Worm (Caenorhabditis elegans) whole organism, midembryonic: ENCODE data around the gene glr-4.

Source experiments
- T22C8.4 ChIP-seq: fragments of 200-800 bp; sonication (Bioruptor generic); IDR thresholded peaks from 2 replicates; pipeline ENCODE4 v1.3.6; 2022; ENCODE audit warnings: missing genetic modification characterization, missing compliant biosample characterization
- cog-1 ChIP-seq: sonication (generic microtip); optimal IDR thresholded peaks from 2 replicates; lab custom pipeline; 2016; ENCODE audit warnings: missing genetic modification characterization, missing compliant biosample characterization
- flt-1 ChIP-seq: fragments of 200-800 bp; sonication (Bioruptor generic); IDR thresholded peaks from 2 replicates; pipeline ENCODE4 v1.3.6; 2022; ENCODE audit warnings: missing genetic modification characterization, missing compliant biosample characterization
- klf-2 ChIP-seq: fragments of 200-800 bp; sonication (Bioruptor generic); conservative IDR thresholded peaks from 2 replicates; pipeline ENCODE4 v1.3.6; 2022; ENCODE audit warnings: missing genetic modification reagents, missing genetic modification characterization, missing compliant biosample characterization
- med-1 ChIP-seq: sonication (generic microtip); optimal IDR thresholded peaks from 2 replicates; lab custom pipeline; 2017; ENCODE audit warnings: missing genetic modification characterization, mild to moderate bottlenecking, missing compliant biosample characterization, antibody characterized with exemption, missing genetic modification reagents; ENCODE audit not compliant: insufficient read depth
- ref-1 ChIP-seq: fragments of 200-800 bp; sonication (Bioruptor generic); conservative IDR thresholded peaks from 2 replicates; pipeline ENCODE4 v1.3.6; 2022; ENCODE audit warnings: missing genetic modification reagents, missing genetic modification characterization, missing compliant biosample characterization
- tab-1 ChIP-seq: fragments of 200-800 bp; sonication (Bioruptor generic); IDR thresholded peaks from 2 replicates; pipeline ENCODE4 v1.3.6; 2022; ENCODE audit warnings: missing genetic modification characterization, missing compliant biosample characterization
- ztf-23 ChIP-seq: fragments of 200-800 bp; sonication (Bioruptor generic); IDR thresholded peaks from 2 replicates; pipeline ENCODE4 v1.3.6; 2022; ENCODE audit warnings: missing genetic modification reagents, missing genetic modification characterization, missing compliant biosample characterization
- ztf-29 ChIP-seq: fragments of 200-800 bp; sonication (Bioruptor generic); IDR thresholded peaks from 2 replicates; pipeline ENCODE4 v1.3.6; 2022; ENCODE audit warnings: missing genetic modification reagents, missing genetic modification characterization, missing compliant biosample characterization

glr-4 gene

ce11 chrII:7810869-7811543, 16.9 kb upstream of the glr-4 start, which contains the start of gene cki-1:
cki-1 (plus strand) TSS chrII:7811240.
- TF ChIP-seq klf-2 (GFP tag; lab: Robert Waterston, UW) (no peak), ztf-23 (GFP tag; lab: Robert Waterston, UW) (peak; percentile 61; the same call in 1 of the 2 replicates), flt-1 (GFP tag; lab: Robert Waterston, UW) (peak; percentile 58), cog-1 (tag; lab: Kevin White, UChicago) (no peak), tab-1 (GFP tag; lab: Robert Waterston, UW) (0 out of 2 replicates have a peak, but pooled peaks have one; percentile 48)

- TF ChIP-seq tab-1 (GFP tag; lab: Robert Waterston, UW), result no peak
- no peak for TF ChIP-seq ref-1
- TF ChIP-seq flt-1 (GFP tag; lab: Robert Waterston, UW), result no peak
- TF ChIP-seq med-1 (GFP tag; lab: Kevin White, UChicago), result no peak
- TF ChIP-seq T22C8.4 (GFP tag; lab: Robert Waterston, UW), result no peak
- no peak for TF ChIP-seq ztf-29 (GFP tag; lab: Robert Waterston, UW)
- TF ChIP-seq cog-1 (tag; lab: Kevin White, UChicago), result no peak
- no peak for TF ChIP-seq ztf-23 (GFP tag; lab: Robert Waterston, UW)
- no peak for TF ChIP-seq klf-2 (GFP tag; lab: Robert Waterston, UW)
These were observed 16.2 kb upstream of the glr-4 start for ce11 chrII:7810162-7810868.

DNA sequence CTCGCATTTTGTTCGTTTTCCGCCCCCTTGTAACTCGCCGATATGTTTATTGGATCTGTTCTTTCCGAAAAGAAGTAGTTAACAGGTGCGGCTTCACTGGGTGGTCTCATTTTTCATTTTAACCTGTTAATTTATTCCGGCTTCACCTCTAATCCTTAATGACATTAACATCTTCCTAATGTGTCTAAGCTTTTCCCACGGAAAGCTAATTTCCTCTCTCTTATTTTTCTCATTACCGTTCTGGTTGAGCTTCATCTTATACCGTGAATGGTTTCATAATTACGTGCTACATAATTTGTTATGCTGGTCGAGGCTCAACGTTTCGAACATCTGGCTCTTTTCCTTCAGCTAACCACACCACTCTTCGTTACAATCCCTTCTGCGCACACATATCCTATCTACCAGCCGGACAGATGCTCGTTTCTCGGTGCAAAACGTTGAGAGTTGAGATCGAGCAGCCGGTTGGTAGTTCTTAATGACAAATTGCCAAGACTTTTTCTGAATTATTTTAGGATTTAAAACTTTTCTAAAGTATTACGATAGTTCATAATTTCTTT, 15.3 kb upstream of the glr-4 start:
- TF ChIP-seq T22C8.4 (GFP tag; lab: Robert Waterston, UW) (no peak), cog-1 (tag; lab: Kevin White, UChicago) (peak; percentile 85)

ce11 chrII:7808950-7809349, 14.8 kb upstream of the glr-4 start:
- no peak for TF ChIP-seq flt-1 (GFP tag; lab: Robert Waterston, UW)
- no peak for TF ChIP-seq ref-1
- TF ChIP-seq cog-1 (tag; lab: Kevin White, UChicago), result no peak
- no peak for TF ChIP-seq tab-1 (GFP tag; lab: Robert Waterston, UW)
- no peak for TF ChIP-seq klf-2 (GFP tag; lab: Robert Waterston, UW)
- TF ChIP-seq ztf-29 (GFP tag; lab: Robert Waterston, UW), result no peak
- TF ChIP-seq ztf-23 (GFP tag; lab: Robert Waterston, UW), result no peak
- TF ChIP-seq med-1 (GFP tag; lab: Kevin White, UChicago), result no peak
- no peak for TF ChIP-seq T22C8.4 (GFP tag; lab: Robert Waterston, UW)

DNA sequence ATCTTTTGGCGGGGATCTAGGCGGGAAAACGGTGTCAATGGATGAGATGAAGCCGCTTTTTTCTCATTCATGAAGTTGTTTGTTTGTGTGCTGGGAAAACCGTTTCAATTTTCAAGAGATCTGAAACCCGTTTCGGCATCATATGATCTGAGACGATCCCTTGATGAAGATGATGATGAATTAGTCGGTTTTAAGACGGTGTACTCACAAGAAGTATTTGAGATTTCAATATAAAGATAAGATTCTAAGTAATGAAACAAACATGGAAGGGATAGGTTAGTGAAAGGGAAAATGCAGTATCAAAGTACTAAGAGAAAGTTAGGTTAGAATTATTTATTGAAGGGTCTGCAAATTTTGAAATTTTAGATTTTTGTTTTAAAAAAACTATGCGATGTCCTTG, 14.0 kb upstream of the glr-4 start:
- TF ChIP-seq cog-1 (tag; lab: Kevin White, UChicago) (no peak), ztf-29 (GFP tag; lab: Robert Waterston, UW) (no peak), med-1 (GFP tag; lab: Kevin White, UChicago) (no peak), flt-1 (GFP tag; lab: Robert Waterston, UW) (no peak), klf-2 (GFP tag; lab: Robert Waterston, UW) (no peak), ztf-23 (GFP tag; lab: Robert Waterston, UW) (no peak)

- TF ChIP-seq flt-1 (GFP tag; lab: Robert Waterston, UW), result no peak
These were observed 12.8 kb upstream of the glr-4 start for ce11 chrII:7806872-7807271.

ce11 chrII:7806054-7806453, 11.9 kb upstream of the glr-4 start:
- no peak for TF ChIP-seq tab-1 (GFP tag; lab: Robert Waterston, UW)
- no peak for TF ChIP-seq cog-1 (tag; lab: Kevin White, UChicago)
- no peak for TF ChIP-seq klf-2 (GFP tag; lab: Robert Waterston, UW)
- no peak for TF ChIP-seq med-1 (GFP tag; lab: Kevin White, UChicago)
- no peak for TF ChIP-seq T22C8.4 (GFP tag; lab: Robert Waterston, UW)
- no peak for TF ChIP-seq ref-1
- no peak for TF ChIP-seq ztf-23 (GFP tag; lab: Robert Waterston, UW)
- TF ChIP-seq ztf-29 (GFP tag; lab: Robert Waterston, UW), result no peak
- TF ChIP-seq flt-1 (GFP tag; lab: Robert Waterston, UW), result no peak

ce11 chrII:7803174-7803573, 9.1 kb upstream of the glr-4 start:
- TF ChIP-seq flt-1 (GFP tag; lab: Robert Waterston, UW), result no peak
- TF ChIP-seq T22C8.4 (GFP tag; lab: Robert Waterston, UW), result no peak
- no peak for TF ChIP-seq klf-2 (GFP tag; lab: Robert Waterston, UW)
- no peak for TF ChIP-seq ztf-23 (GFP tag; lab: Robert Waterston, UW)
- no peak for TF ChIP-seq ref-1
- no peak for TF ChIP-seq ztf-29 (GFP tag; lab: Robert Waterston, UW)
- no peak for TF ChIP-seq cog-1 (tag; lab: Kevin White, UChicago)
- TF ChIP-seq tab-1 (GFP tag; lab: Robert Waterston, UW), result no peak
- TF ChIP-seq med-1 (GFP tag; lab: Kevin White, UChicago), result no peak

DNA sequence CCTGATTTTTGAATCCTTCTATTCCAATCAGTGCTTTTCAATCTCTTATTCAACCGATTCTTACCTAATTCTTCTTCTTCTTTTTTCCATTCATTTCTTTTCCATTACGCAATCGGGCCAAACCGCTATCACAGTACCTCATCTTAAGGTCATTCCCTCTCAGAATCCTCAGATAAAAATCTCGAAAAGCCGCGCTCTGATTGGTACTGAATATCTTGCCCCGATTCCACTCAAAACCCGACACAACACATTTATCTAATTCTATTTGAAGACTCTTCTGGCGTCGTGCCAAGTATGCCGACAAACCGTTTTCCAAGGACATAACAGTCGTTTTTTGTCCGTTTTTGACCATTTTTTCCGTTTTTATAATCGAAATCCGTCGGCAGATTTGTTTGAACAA, 7.8 kb upstream of the glr-4 start:
- TF ChIP-seq flt-1 (GFP tag; lab: Robert Waterston, UW) (no peak), med-1 (GFP tag; lab: Kevin White, UChicago) (no peak), cog-1 (tag; lab: Kevin White, UChicago) (no peak), T22C8.4 (GFP tag; lab: Robert Waterston, UW) (no peak), ref-1 (no peak), ztf-23 (GFP tag; lab: Robert Waterston, UW) (no peak), klf-2 (GFP tag; lab: Robert Waterston, UW) (no peak), tab-1 (GFP tag; lab: Robert Waterston, UW) (no peak), ztf-29 (GFP tag; lab: Robert Waterston, UW) (no peak)
